Worm (Caenorhabditis elegans) whole organism, young adult: ENCODE measurements around the gene fbxa-81.

ENCODE experiments used
- B0336.3 ChIP-seq: fragments of 200-800 bp; sonication (Bioruptor generic); IDR thresholded peaks from 2 replicates; pipeline ENCODE4 v1.3.6; 2022; ENCODE audit warnings: missing genetic modification characterization, missing compliant biosample characterization
- D2030.7 ChIP-seq: fragments of 200-800 bp; sonication (Bioruptor generic); IDR thresholded peaks from 2 replicates; pipeline ENCODE4 v1.3.6; 2022; ENCODE audit warnings: missing genetic modification reagents, missing genetic modification characterization, missing compliant biosample characterization
- F23B12.7 ChIP-seq: sonication (generic microtip); optimal IDR thresholded peaks from 2 replicates; lab custom pipeline; 2017; ENCODE audit warnings: missing genetic modification characterization, mild to moderate bottlenecking, missing compliant biosample characterization, antibody characterized with exemption, moderate library complexity; ENCODE audit not compliant: insufficient read depth
- F37B4.10 ChIP-seq: fragments of 200-800 bp; sonication (Bioruptor generic); IDR thresholded peaks from 2 replicates; pipeline ENCODE4 v1.3.6; 2022; ENCODE audit warnings: missing genetic modification characterization, missing compliant biosample characterization
- F39B2.1 ChIP-seq: fragments of 200-800 bp; sonication (Bioruptor generic); IDR thresholded peaks from 2 replicates; pipeline ENCODE4 v1.3.6; 2022; ENCODE audit warnings: missing genetic modification reagents, missing genetic modification characterization, missing compliant biosample characterization
- F49E8.2 ChIP-seq: sonication (generic microtip); optimal IDR thresholded peaks from 3 replicates; lab custom pipeline; 2017; ENCODE audit warnings: missing genetic modification characterization, mild to moderate bottlenecking, missing compliant biosample characterization, antibody characterized with exemption, moderate library complexity; ENCODE audit not compliant: insufficient read depth
- F55B11.4 ChIP-seq: sonication (generic microtip); optimal IDR thresholded peaks from 2 replicates; lab custom pipeline; 2016; ENCODE audit warnings: missing compliant biosample characterization, missing genetic modification characterization, borderline replicate concordance; ENCODE audit not compliant: insufficient read depth
- K11D2.4 ChIP-seq: fragments of 200-800 bp; sonication (Bioruptor generic); IDR thresholded peaks from 2 replicates; pipeline ENCODE4 v1.3.6; 2022; ENCODE audit warnings: missing genetic modification reagents, missing genetic modification characterization, missing compliant biosample characterization
- K12H6.12 ChIP-seq: fragments of 200-800 bp; sonication (Bioruptor generic); optimal IDR thresholded peaks from 2 replicates; lab custom pipeline; 2018; ENCODE audit warnings: mild to moderate bottlenecking, missing genetic modification characterization, missing compliant biosample characterization
- Y67H2A.10 ChIP-seq: fragments of 200-800 bp; sonication (Bioruptor generic); conservative IDR thresholded peaks from 2 replicates; pipeline ENCODE4 v1.3.6; 2022; ENCODE audit warnings: missing genetic modification reagents, missing genetic modification characterization, missing compliant biosample characterization
- Y95B8A.8 ChIP-seq: fragments of 200-800 bp; sonication (Bioruptor generic); IDR thresholded peaks from 2 replicates; pipeline ENCODE4 v1.3.6; 2022; ENCODE audit warnings: missing genetic modification reagents, missing genetic modification characterization, missing compliant biosample characterization
- athp-1 ChIP-seq: sonication (generic microtip); optimal IDR thresholded peaks from 2 replicates; lab custom pipeline; 2017; ENCODE audit warnings: mild to moderate bottlenecking, missing genetic modification characterization, missing compliant biosample characterization
- attf-3 ChIP-seq: fragments of 200-800 bp; sonication (Bioruptor generic); conservative IDR thresholded peaks from 2 replicates; pipeline ENCODE4 v1.3.6; 2022; ENCODE audit warnings: missing genetic modification reagents, missing genetic modification characterization, missing compliant biosample characterization
- attf-5 ChIP-seq: fragments of 200-800 bp; sonication (Bioruptor generic); optimal IDR thresholded peaks from 2 replicates; lab custom pipeline; 2018; ENCODE audit warnings: mild to moderate bottlenecking, missing genetic modification characterization, missing compliant biosample characterization
- attf-6 ChIP-seq: fragments of 200-800 bp; sonication (Bioruptor generic); IDR thresholded peaks from 2 replicates; pipeline ENCODE4 v1.3.6; 2022; ENCODE audit warnings: missing genetic modification reagents, missing genetic modification characterization, missing compliant biosample characterization
- bed-2 ChIP-seq: fragments of 200-800 bp; sonication (Bioruptor generic); IDR thresholded peaks from 2 replicates; pipeline ENCODE4 v1.3.6; 2022; ENCODE audit warnings: missing genetic modification reagents, missing genetic modification characterization, missing compliant biosample characterization
- ceh-27 ChIP-seq: fragments of 200-800 bp; sonication (Bioruptor generic); optimal IDR thresholded peaks from 2 replicates; lab custom pipeline; 2018; ENCODE audit warnings: mild to moderate bottlenecking, missing genetic modification characterization, moderate library complexity, missing compliant biosample characterization
- ceh-91 ChIP-seq: fragments of 200-800 bp; sonication (Bioruptor generic); IDR thresholded peaks from 2 replicates; pipeline ENCODE4 v1.3.6; 2022; ENCODE audit warnings: missing genetic modification reagents, missing genetic modification characterization, missing compliant biosample characterization
- chd-7 ChIP-seq: sonication (generic microtip); optimal IDR thresholded peaks from 2 replicates; lab custom pipeline; 2016; ENCODE audit warnings: mild to moderate bottlenecking, missing genetic modification characterization, moderate library complexity, missing compliant biosample characterization
- dpff-1 ChIP-seq: sonication (generic microtip); optimal IDR thresholded peaks from 2 replicates; lab custom pipeline; 2017; ENCODE audit warnings: mild to moderate bottlenecking, missing genetic modification characterization, missing compliant biosample characterization
- efl-1 ChIP-seq: fragments of 150-350 bp; optimal IDR thresholded peaks from 2 replicates; lab custom pipeline; 2014; ENCODE audit warnings: missing biosample characterization, missing genetic modification reagents, missing genetic modification characterization
- egl-18 ChIP-seq: fragments of 200-800 bp; sonication (Bioruptor generic); IDR thresholded peaks from 2 replicates; pipeline ENCODE4 v1.3.6; 2022; ENCODE audit warnings: missing genetic modification reagents, missing genetic modification characterization, missing compliant biosample characterization
- egl-44 ChIP-seq: fragments of 200-800 bp; sonication (Bioruptor generic); IDR thresholded peaks from 2 replicates; pipeline ENCODE4 v1.3.6; 2022; ENCODE audit warnings: missing genetic modification reagents, missing genetic modification characterization, missing compliant biosample characterization
- egrh-3 ChIP-seq: fragments of 200-800 bp; sonication (Bioruptor generic); IDR thresholded peaks from 2 replicates; pipeline ENCODE4 v1.3.6; 2022; ENCODE audit warnings: missing genetic modification reagents, missing genetic modification characterization, missing compliant biosample characterization
- gei-17 ChIP-seq: fragments of 200-800 bp; sonication (Bioruptor generic); optimal IDR thresholded peaks from 2 replicates; lab custom pipeline; 2018; ENCODE audit warnings: mild to moderate bottlenecking, missing genetic modification characterization, missing compliant biosample characterization
- hsf-1 ChIP-seq: fragments of 200-800 bp; sonication (Bioruptor generic); IDR thresholded peaks from 2 replicates; pipeline ENCODE4 v1.3.6; 2022; ENCODE audit warnings: missing genetic modification reagents, missing genetic modification characterization, missing compliant biosample characterization
- lag-1 ChIP-seq: fragments of 200-800 bp; sonication (Bioruptor generic); IDR thresholded peaks from 2 replicates; pipeline ENCODE4 v1.3.6; 2022; ENCODE audit warnings: missing genetic modification reagents, missing genetic modification characterization, missing compliant biosample characterization
- let-607 ChIP-seq, 2 experiments: fragments of 200-800 bp in 1 of 2; sonication (Bioruptor generic) in 1 of 2; sonication (generic microtip) in 1 of 2; optimal IDR thresholded peaks; 2 replicates each; lab custom pipeline; 2016 to 2018; ENCODE audit warnings: mild to moderate bottlenecking in 2 of 2, missing compliant biosample characterization in 2 of 2, missing genetic modification characterization in 2 of 2, moderate library complexity in 2 of 2, missing genotype in 1 of 2
- lin-35 ChIP-seq, 3 experiments: fragments of 150-350 bp in 2 of 3; sonication (generic microtip) in 1 of 3; optimal IDR thresholded peaks; 2 replicates each; lab custom pipeline; 2014 to 2018; ENCODE audit warnings: missing biosample characterization in 3 of 3, missing genetic modification characterization in 3 of 3, missing genetic modification reagents in 3 of 3
- lin-40 ChIP-seq: sonication (generic microtip); optimal IDR thresholded peaks from 2 replicates; lab custom pipeline; 2016; ENCODE audit warnings: missing genetic modification characterization, mild to moderate bottlenecking, missing compliant biosample characterization, missing genotype, missing genetic modification reagents
- lin-54 ChIP-seq: fragments of 200-800 bp; sonication (Bioruptor generic); optimal IDR thresholded peaks from 2 replicates; lab custom pipeline; 2018; ENCODE audit warnings: mild to moderate bottlenecking, missing genetic modification characterization, missing compliant biosample characterization
- lsy-27 ChIP-seq: sonication (generic microtip); optimal IDR thresholded peaks from 2 replicates; lab custom pipeline; 2017; ENCODE audit warnings: missing genetic modification characterization, mild to moderate bottlenecking, missing compliant biosample characterization, antibody characterized with exemption, missing genotype, borderline replicate concordance; ENCODE audit not compliant: insufficient read depth
- madf-10 ChIP-seq: sonication (generic microtip); optimal IDR thresholded peaks from 2 replicates; lab custom pipeline; 2016; ENCODE audit warnings: mild to moderate bottlenecking, missing genetic modification characterization, missing compliant biosample characterization
- madf-3 ChIP-seq: fragments of 200-800 bp; sonication (Bioruptor generic); IDR thresholded peaks from 2 replicates; pipeline ENCODE4 v1.3.6; 2022; ENCODE audit warnings: missing genetic modification reagents, missing genetic modification characterization, missing compliant biosample characterization
- mel-28 ChIP-seq: sonication (generic microtip); optimal IDR thresholded peaks from 2 replicates; lab custom pipeline; 2016; ENCODE audit warnings: borderline replicate concordance, mild to moderate bottlenecking, missing genetic modification characterization, missing compliant biosample characterization
- mxl-1 ChIP-seq: sonication (generic microtip); optimal IDR thresholded peaks from 2 replicates; lab custom pipeline; 2016; ENCODE audit warnings: missing genetic modification characterization, missing compliant biosample characterization
- nhr-27 ChIP-seq: fragments of 200-800 bp; sonication (Bioruptor generic); optimal IDR thresholded peaks from 2 replicates; lab custom pipeline; 2018; ENCODE audit warnings: mild to moderate bottlenecking, missing genetic modification characterization, moderate library complexity, missing compliant biosample characterization
- nhr-80 ChIP-seq: sonication (generic microtip); optimal IDR thresholded peaks from 2 replicates; lab custom pipeline; 2016; ENCODE audit warnings: missing genetic modification characterization, missing compliant biosample characterization
- pha-4 ChIP-seq: fragments of 150-350 bp; sonication (generic microtip); optimal IDR thresholded peaks from 2 replicates; lab custom pipeline; 2014; ENCODE audit warnings: missing biosample characterization, missing genetic modification reagents, missing genetic modification characterization
- rpc-1 ChIP-seq, 2 experiments: fragments of 150-350 bp in 1 of 2; sonication (generic microtip) in 1 of 2; optimal IDR thresholded peaks; 2 replicates each; lab custom pipeline; 2014 to 2018; ENCODE audit warnings: missing biosample characterization in 1 of 2, missing genetic modification characterization in 1 of 2, missing genetic modification reagents in 1 of 2, missing genotype in 1 of 2
- snpc-1.3 ChIP-seq: sonication (generic microtip); optimal IDR thresholded peaks from 2 replicates; lab custom pipeline; 2017; ENCODE audit warnings: missing genetic modification characterization, mild to moderate bottlenecking, missing compliant biosample characterization, antibody characterized with exemption, moderate library complexity, missing genotype, missing genetic modification reagents; ENCODE audit not compliant: insufficient read depth
- sptf-2 ChIP-seq: fragments of 200-800 bp; sonication (Bioruptor generic); optimal IDR thresholded peaks from 2 replicates; lab custom pipeline; 2018; ENCODE audit warnings: mild to moderate bottlenecking, missing genetic modification characterization, missing compliant biosample characterization
- tbx-9 ChIP-seq: sonication (generic microtip); optimal IDR thresholded peaks from 2 replicates; lab custom pipeline; 2016; ENCODE audit warnings: borderline replicate concordance, missing genetic modification characterization, inconsistent platforms, missing compliant biosample characterization
- ztf-18 ChIP-seq: sonication (generic microtip); optimal IDR thresholded peaks from 2 replicates; lab custom pipeline; 2016; ENCODE audit warnings: missing genotype, mild to moderate bottlenecking, missing genetic modification characterization, missing compliant biosample characterization
- ztf-25 ChIP-seq: fragments of 200-800 bp; sonication (Bioruptor generic); IDR thresholded peaks from 2 replicates; pipeline ENCODE4 v1.3.6; 2022; ENCODE audit warnings: missing genetic modification reagents, missing genetic modification characterization, missing compliant biosample characterization
- ztf-28 ChIP-seq: fragments of 200-800 bp; sonication (Bioruptor generic); IDR thresholded peaks from 2 replicates; pipeline ENCODE4 v1.3.6; 2022; ENCODE audit warnings: missing genetic modification reagents, missing genetic modification characterization, missing compliant biosample characterization

Gene fbxa-81

ce11 chrX:14541992-14542391, at the start of gene fbxa-81:
fbxa-81 (minus strand) TSS chrX:14542092.
- TF ChIP-seq ztf-25 (GFP tag; lab: Robert Waterston, UW) (no peak), egrh-3 (GFP tag; lab: Robert Waterston, UW) (no peak), F55B11.4 (tag; lab: Kevin White, UChicago) (no peak), ztf-28 (GFP tag; lab: Robert Waterston, UW) (no peak), egl-44 (GFP tag; lab: Robert Waterston, UW) (no peak), nhr-27 (tag; lab: Kevin White, UChicago) (no peak), bed-2 (no peak), K11D2.4 (GFP tag; lab: Robert Waterston, UW) (no peak), mel-28 (tag; lab: Kevin White, UChicago) (no peak), lin-54 (no peak), attf-6 (GFP tag; lab: Robert Waterston, UW) (no peak), F37B4.10 (GFP tag; lab: Robert Waterston, UW) (no peak), athp-1 (tag; lab: Kevin White, UChicago) (no peak), ceh-91 (no peak), F49E8.2 (tag; lab: Kevin White, UChicago) (no peak), efl-1 (GFP tag; lab: Kevin White, UChicago) (no peak), madf-3 (GFP tag; lab: Robert Waterston, UW) (no peak), K12H6.12 (no peak), lsy-27 (tag; lab: Kevin White, UChicago) (no peak), attf-5 (GFP tag; lab: Kevin White, UChicago) (no peak)

ce11 chrX:14589051-14589736, 47.3 kb upstream of the fbxa-81 start, which contains the start of the genes C44H4.4 and tap-1:
C44H4.4 (minus strand) TSS chrX:14589101.
tap-1 (plus strand) TSS chrX:14589624.
- TF ChIP-seq rpc-1 (optimal IDR thresholded peaks at IDR 0.05; lab: Kevin White, UChicago) = no peak
- TF ChIP-seq rpc-1 (tag; optimal IDR thresholded peaks at IDR 0.05; lab: Kevin White, UChicago) = no peak
- TF ChIP-seq egl-18 (GFP tag; lab: Robert Waterston, UW) = no peak
- TF ChIP-seq sptf-2 (GFP tag; lab: Kevin White, UChicago) = no peak
- TF ChIP-seq D2030.7 = no peak
- TF ChIP-seq madf-10 (tag; lab: Kevin White, UChicago) = peak; percentile 10
- no peak for TF ChIP-seq tbx-9 (tag; lab: Kevin White, UChicago)
- TF ChIP-seq attf-3 = no peak
- TF ChIP-seq ztf-18 (tag; lab: Kevin White, UChicago) = no peak
- peak; percentile 89 for TF ChIP-seq nhr-80 (tag; lab: Kevin White, UChicago)
- no peak for TF ChIP-seq Y95B8A.8
- no peak for TF ChIP-seq ceh-27 (GFP tag; lab: Kevin White, UChicago)
- TF ChIP-seq efl-1 (GFP tag; lab: Kevin White, UChicago) = no peak
- no peak for TF ChIP-seq pha-4 (tag; lab: Kevin White, UChicago)
- no peak for TF ChIP-seq K11D2.4 (GFP tag; lab: Robert Waterston, UW)
- no peak for TF ChIP-seq B0336.3 (GFP tag; lab: Robert Waterston, UW)
- no peak for TF ChIP-seq mxl-1 (tag; lab: Kevin White, UChicago)
- TF ChIP-seq hsf-1 (GFP tag; lab: Robert Waterston, UW) = no peak
- TF ChIP-seq gei-17 (GFP tag; lab: Kevin White, UChicago) = no peak
- TF ChIP-seq let-607 (tag; optimal IDR thresholded peaks at IDR 0.05; lab: Kevin White, UChicago) = peak in 1 of 2 experiments; percentile 46
- TF ChIP-seq F23B12.7 (tag; lab: Kevin White, UChicago) = peak; percentile 47
- no peak for TF ChIP-seq snpc-1.3 (tag; lab: Kevin White, UChicago)
- TF ChIP-seq F39B2.1 (GFP tag; lab: Robert Waterston, UW) = no peak
- no peak for TF ChIP-seq lin-35 (GFP tag; optimal IDR thresholded peaks at IDR 0.05; lab: Kevin White, UChicago)
- TF ChIP-seq chd-7 (tag; lab: Kevin White, UChicago) = no peak
- TF ChIP-seq Y67H2A.10 = no peak
- no peak for TF ChIP-seq lag-1 (GFP tag; lab: Robert Waterston, UW)
- no peak for TF ChIP-seq lin-40 (tag; lab: Kevin White, UChicago)
- TF ChIP-seq dpff-1 (tag; lab: Kevin White, UChicago) = no peak
